Fruit fly (Drosophila melanogaster): Measurements from ENCODE around the gene CG34008.

Gene CG34008

dm6 chr3R:20557415-20558105, 23.8 kb downstream of the CG34008 start, which contains the start of the genes DPCoAC and CG5180 (continued):
- peak; percentile 55 for TF ChIP-seq CG3032 (tag; optimal IDR thresholded peaks at IDR 0.05)
- peak; percentile 15 for TF ChIP-seq lz (GFP tag; optimal IDR thresholded peaks at IDR 0.05)
- peak; percentile 70 for TF ChIP-seq vri (GFP tag; optimal IDR thresholded peaks at IDR 0.05)
- peak; percentile 69 for TF ChIP-seq cyc (GFP tag; optimal IDR thresholded peaks at IDR 0.05)
- TF ChIP-seq achi (GFP tag; optimal IDR thresholded peaks at IDR 0.05), result peak; percentile 64
- no peak for TF ChIP-seq fd59A (GFP tag; optimal IDR thresholded peaks at IDR 0.05)
- TF ChIP-seq net (GFP tag; optimal IDR thresholded peaks at IDR 0.05), result peak; percentile 46
- TF ChIP-seq Hr4 (GFP tag; optimal IDR thresholded peaks at IDR 0.05), result peak; percentile 68
- no peak for TF ChIP-seq CG15336 (GFP tag; IDR thresholded peaks at IDR 0.05)
- TF ChIP-seq CG1621 (tag; optimal IDR thresholded peaks at IDR 0.05), result peak; percentile 47
- TF ChIP-seq CG4318 (GFP tag; optimal IDR thresholded peaks at IDR 0.05), result peak; percentile 56
- peak; percentile 36 for TF ChIP-seq CG9139 (GFP tag; optimal IDR thresholded peaks at IDR 0.05)

- peak; percentile 16 for TF ChIP-seq CG6276 (GFP tag; optimal IDR thresholded peaks at IDR 0.05)
- TF ChIP-seq CG11902 (GFP tag; optimal IDR thresholded peaks at IDR 0.05), result no peak
Measured at dm6 chr3R:20557114-20557414, 24.3 kb downstream of the CG34008 start.

- TF ChIP-seq CG10669 (GFP tag; optimal IDR thresholded peaks at IDR 0.05), result peak; percentile 64
- TF ChIP-seq Sox102F (GFP tag; optimal IDR thresholded peaks at IDR 0.05), result peak; percentile 64
- TF ChIP-seq acj6 (GFP tag; optimal IDR thresholded peaks at IDR 0.05), result peak; percentile 73
- TF ChIP-seq CG4318 (GFP tag; optimal IDR thresholded peaks at IDR 0.05), result peak; percentile 70
- peak; percentile 52 for TF ChIP-seq CG8632 (GFP tag; optimal IDR thresholded peaks at IDR 0.05)
- peak; percentile 52 for TF ChIP-seq Ets96B (tag; optimal IDR thresholded peaks at IDR 0.05)
- peak; percentile 86 for TF ChIP-seq svp (GFP tag)
- peak; percentile 72 for TF ChIP-seq esn (GFP tag; optimal IDR thresholded peaks at IDR 0.05)
- TF ChIP-seq CG11762 (GFP tag; optimal IDR thresholded peaks at IDR 0.05; ENCODE audit: insufficient read depth), result peak; percentile 65
- TF ChIP-seq fd59A (GFP tag; optimal IDR thresholded peaks at IDR 0.05), result peak; percentile 65
- TF ChIP-seq ss (GFP tag; optimal IDR thresholded peaks at IDR 0.05), result peak; percentile 89
- peak; percentile 81 for TF ChIP-seq CG6163 (GFP tag; IDR thresholded peaks at IDR 0.05)
- TF ChIP-seq CG7368 (GFP tag; optimal IDR thresholded peaks at IDR 0.05), result peak; percentile 74
- peak; percentile 93 for TF ChIP-seq CG9139 (GFP tag; optimal IDR thresholded peaks at IDR 0.05)
- no peak for TF ChIP-seq Blimp-1 (GFP tag; optimal IDR thresholded peaks at IDR 0.05)
- peak; percentile 65 for TF ChIP-seq Eip75B (GFP tag; optimal IDR thresholded peaks at IDR 0.05)
- peak; percentile 89 for TF ChIP-seq CG32006 (GFP tag; optimal IDR thresholded peaks at IDR 0.05)
- TF ChIP-seq fd85E (GFP tag; optimal IDR thresholded peaks at IDR 0.05), result no peak
- TF ChIP-seq dsx (GFP tag; optimal IDR thresholded peaks at IDR 0.05; ENCODE audit: poor library complexity, severe bottlenecking), result peak; percentile 6
- peak; percentile 79 for TF ChIP-seq OdsH (GFP tag; optimal IDR thresholded peaks at IDR 0.05)
- peak; percentile 66 for TF ChIP-seq spab (GFP tag; optimal IDR thresholded peaks at IDR 0.05)
- TF ChIP-seq CG1621 (tag; optimal IDR thresholded peaks at IDR 0.05), result peak; percentile 53
- peak; percentile 74 for TF ChIP-seq CG11294 (GFP tag; IDR thresholded peaks at IDR 0.05)
- peak; percentile 63 for TF ChIP-seq Sox15 (GFP tag; optimal IDR thresholded peaks at IDR 0.05)
- TF ChIP-seq CG16779 (tag; optimal IDR thresholded peaks at IDR 0.05), result peak; percentile 78
- peak; percentile 84 for TF ChIP-seq Hr4 (GFP tag; optimal IDR thresholded peaks at IDR 0.05)
- peak; percentile 50 for TF ChIP-seq CG11902 (GFP tag; optimal IDR thresholded peaks at IDR 0.05)
- peak; percentile 65 for TF ChIP-seq lz (GFP tag; optimal IDR thresholded peaks at IDR 0.05)
- TF ChIP-seq CG10631 (GFP tag; optimal IDR thresholded peaks at IDR 0.05), result peak; percentile 72
- TF ChIP-seq Gug (GFP tag; IDR thresholded peaks at IDR 0.05), result peak; percentile 79
- peak; percentile 89 for TF ChIP-seq Eip78C (GFP tag)
- peak; percentile 67 for TF ChIP-seq cyc (GFP tag; optimal IDR thresholded peaks at IDR 0.05)
- TF ChIP-seq net (GFP tag; optimal IDR thresholded peaks at IDR 0.05), result peak; percentile 54
- TF ChIP-seq vri (GFP tag; optimal IDR thresholded peaks at IDR 0.05), result no peak
- TF ChIP-seq CG8319 (GFP tag; optimal IDR thresholded peaks at IDR 0.05), result peak; percentile 61
- TF ChIP-seq dac (GFP tag; optimal IDR thresholded peaks at IDR 0.05), result peak; percentile 46
- TF ChIP-seq CG34406 (GFP tag; optimal IDR thresholded peaks at IDR 0.05), result peak; percentile 67
- TF ChIP-seq Met (GFP tag; optimal IDR thresholded peaks at IDR 0.05), result peak; percentile 75
- peak; percentile 81 for TF ChIP-seq achi (GFP tag; optimal IDR thresholded peaks at IDR 0.05)
- TF ChIP-seq Eip93F (GFP tag; optimal IDR thresholded peaks at IDR 0.05), result no peak
Measured at dm6 chr3R:20556281-20557113, 24.8 kb downstream of the CG34008 start.
